Fruit fly (Drosophila melanogaster) whole organism, embryonic: Measurements from ENCODE around the gene CG12279.
A peak's percentile ranks its signal among the peaks of the same experiment; 100 is the strongest.

Source experiments
- Bgb ChIP-seq: fragments of 200-800 bp; sonication (Bioruptor generic); IDR thresholded peaks from 2 replicates; pipeline ENCODE4 v1.3.6; 2022; ENCODE audit warnings: missing biosample characterization, missing genetic modification characterization; ENCODE audit not compliant: partially characterized antibody
- C15 ChIP-seq: fragments of 200-800 bp; sonication (Bioruptor generic); IDR thresholded peaks from 3 replicates; pipeline ENCODE4 v1.3.6; 2022; ENCODE audit warnings: missing biosample characterization, missing genetic modification characterization
- CG10147 ChIP-seq: fragments of 200-800 bp; sonication (Bioruptor generic); optimal IDR thresholded peaks from 2 replicates; lab custom pipeline; 2019; ENCODE audit warnings: missing biosample characterization, mild to moderate bottlenecking, missing genetic modification characterization, moderate library complexity
- CG10431 ChIP-seq: fragments of 200-800 bp; sonication (Bioruptor generic); optimal IDR thresholded peaks from 3 replicates; lab custom pipeline; 2018; ENCODE audit warnings: missing biosample characterization, mild to moderate bottlenecking, missing genetic modification characterization
- CG11085 ChIP-seq: fragments of 200-800 bp; sonication (Bioruptor generic); IDR thresholded peaks from 2 replicates; pipeline ENCODE4 v1.3.6; 2022; ENCODE audit warnings: missing biosample characterization, missing genetic modification characterization
- CG12071 ChIP-seq: fragments of 200-800 bp; sonication (Bioruptor generic); optimal IDR thresholded peaks from 3 replicates; lab custom pipeline; 2018; ENCODE audit warnings: missing biosample characterization, mild to moderate bottlenecking, missing genetic modification characterization
- CG12155 ChIP-seq: fragments of 200-800 bp; sonication (Bioruptor generic); optimal IDR thresholded peaks from 3 replicates; lab custom pipeline; 2016; ENCODE audit warnings: missing biosample characterization, missing genetic modification characterization
- CG12391 ChIP-seq: fragments of 200-800 bp; sonication (Bioruptor generic); optimal IDR thresholded peaks from 3 replicates; lab custom pipeline; 2018; ENCODE audit warnings: missing biosample characterization, mild to moderate bottlenecking, missing genetic modification characterization, moderate library complexity
- CG15011 ChIP-seq: fragments of 200-800 bp; sonication (Bioruptor generic); optimal IDR thresholded peaks from 3 replicates; lab custom pipeline; 2018; ENCODE audit warnings: missing biosample characterization, mild to moderate bottlenecking, missing genetic modification characterization
- CG15696 ChIP-seq: fragments of 200-800 bp; sonication (Bioruptor generic); optimal IDR thresholded peaks from 2 replicates; lab custom pipeline; 2019; ENCODE audit warnings: missing biosample characterization, mild to moderate bottlenecking, missing genetic modification characterization, moderate library complexity
- CG16863 ChIP-seq: fragments of 200-800 bp; sonication (Bioruptor generic); optimal IDR thresholded peaks from 3 replicates; lab custom pipeline; 2016; ENCODE audit warnings: missing biosample characterization, missing genetic modification characterization
- CG17385 ChIP-seq: fragments of 200-800 bp; sonication (Bioruptor generic); optimal IDR thresholded peaks from 3 replicates; lab custom pipeline; 2018; ENCODE audit warnings: missing biosample characterization, mild to moderate bottlenecking, missing genetic modification characterization
- CG18262 ChIP-seq: fragments of 200-800 bp; optimal IDR thresholded peaks from 3 replicates; lab custom pipeline; 2019; ENCODE audit warnings: missing biosample characterization, mild to moderate bottlenecking, missing genetic modification characterization, moderate library complexity
- CG3281 ChIP-seq: fragments of 200-800 bp; sonication (Bioruptor generic); optimal IDR thresholded peaks from 3 replicates; lab custom pipeline; 2017; ENCODE audit warnings: missing biosample characterization, mild to moderate bottlenecking, missing genetic modification characterization
- CG33213 ChIP-seq: fragments of 200-800 bp; sonication (Bioruptor generic); optimal IDR thresholded peaks from 3 replicates; lab custom pipeline; 2016; ENCODE audit warnings: missing biosample characterization, missing genetic modification characterization
- CG34224 ChIP-seq: fragments of 200-800 bp; sonication (Bioruptor generic); IDR thresholded peaks from 3 replicates; pipeline ENCODE4 v1.3.6; 2022; ENCODE audit warnings: missing biosample characterization, missing genetic modification characterization; ENCODE audit not compliant: partially characterized antibody
- CG4424 ChIP-seq: fragments of 200-800 bp; sonication (Bioruptor generic); optimal IDR thresholded peaks from 3 replicates; lab custom pipeline; 2016; ENCODE audit warnings: missing biosample characterization, missing genetic modification characterization
- CG4820 ChIP-seq: fragments of 200-800 bp; sonication (Bioruptor generic); optimal IDR thresholded peaks from 3 replicates; lab custom pipeline; 2016; ENCODE audit warnings: missing biosample characterization, missing genetic modification characterization
- CG6272 ChIP-seq: fragments of 200-800 bp; sonication (Bioruptor generic); IDR thresholded peaks from 2 replicates; pipeline ENCODE4 v1.3.6; 2022; ENCODE audit warnings: missing biosample characterization, missing genetic modification characterization
- CG6813 ChIP-seq: fragments of 200-800 bp; sonication (Bioruptor generic); optimal IDR thresholded peaks from 2 replicates; lab custom pipeline; 2017; ENCODE audit warnings: missing biosample characterization, missing genetic modification characterization, mild to moderate bottlenecking, moderate library complexity, missing genetic modification reagents
- CG7987 ChIP-seq: fragments of 200-800 bp; sonication (Bioruptor generic); optimal IDR thresholded peaks from 2 replicates; lab custom pipeline; 2018; ENCODE audit warnings: missing biosample characterization, mild to moderate bottlenecking, missing genetic modification characterization, moderate library complexity
- CG8290 ChIP-seq, 3 experiments: fragments of 200-800 bp; sonication (Bioruptor generic); optimal IDR thresholded peaks; 2 replicates each; lab custom pipeline; 2016 to 2019; ENCODE audit warnings: missing biosample characterization in 3 of 3, missing genetic modification characterization in 3 of 3, mild to moderate bottlenecking in 2 of 3, moderate library complexity in 1 of 3
- CG9609 ChIP-seq: fragments of 200-800 bp; sonication (Bioruptor generic); optimal IDR thresholded peaks from 3 replicates; lab custom pipeline; 2016; ENCODE audit warnings: missing biosample characterization, missing genetic modification characterization
- Elba2 ChIP-seq: fragments of 200-800 bp; sonication (Bioruptor generic); optimal IDR thresholded peaks from 3 replicates; lab custom pipeline; 2016; ENCODE audit warnings: missing biosample characterization, missing genetic modification characterization
- HLH3B ChIP-seq: fragments of 200-800 bp; sonication (Bioruptor generic); IDR thresholded peaks from 2 replicates; pipeline ENCODE4 v1.3.6; 2022; ENCODE audit warnings: missing biosample characterization, missing genetic modification characterization
- HLH54F ChIP-seq: fragments of 200-800 bp; sonication (Bioruptor generic); optimal IDR thresholded peaks from 3 replicates; lab custom pipeline; 2016; ENCODE audit warnings: missing biosample characterization, missing genetic modification characterization
- Hsf ChIP-seq: fragments of 200-800 bp; sonication (Bioruptor generic); optimal IDR thresholded peaks from 3 replicates; lab custom pipeline; 2016; ENCODE audit warnings: missing biosample characterization, missing genetic modification characterization
- MTF-1 ChIP-seq: fragments of 200-800 bp; sonication (Bioruptor generic); optimal IDR thresholded peaks from 2 replicates; lab custom pipeline; 2018; ENCODE audit warnings: missing biosample characterization, mild to moderate bottlenecking, missing genetic modification characterization, borderline replicate concordance
- Mrtf ChIP-seq: fragments of 200-800 bp; sonication (Bioruptor generic); IDR thresholded peaks from 3 replicates; pipeline ENCODE4 v1.3.6; 2022; ENCODE audit warnings: missing biosample characterization, missing genetic modification characterization
- PHDP ChIP-seq: fragments of 200-800 bp; sonication (Bioruptor generic); optimal IDR thresholded peaks from 3 replicates; lab custom pipeline; 2018; ENCODE audit warnings: missing biosample characterization, mild to moderate bottlenecking, missing genetic modification characterization, moderate library complexity
- YL-1 ChIP-seq: fragments of 200-800 bp; sonication (Bioruptor generic); optimal IDR thresholded peaks from 3 replicates; lab custom pipeline; 2017; ENCODE audit warnings: missing biosample characterization, mild to moderate bottlenecking, missing genetic modification characterization
- chn ChIP-seq: fragments of 200-800 bp; sonication (Bioruptor generic); optimal IDR thresholded peaks from 2 replicates; lab custom pipeline; 2016; ENCODE audit warnings: missing biosample characterization, missing genetic modification characterization
- crol ChIP-seq: fragments of 200-800 bp; sonication (Bioruptor generic); IDR thresholded peaks from 2 replicates; pipeline ENCODE4 v1.3.6; 2022; ENCODE audit warnings: missing biosample characterization, missing genetic modification characterization
- danr ChIP-seq: fragments of 200-800 bp; sonication (Bioruptor generic); IDR thresholded peaks from 2 replicates; pipeline ENCODE4 v1.3.6; 2022; ENCODE audit warnings: missing biosample characterization, missing genetic modification characterization
- dati ChIP-seq: fragments of 200-800 bp; sonication (Bioruptor generic); IDR thresholded peaks from 2 replicates; pipeline ENCODE4 v1.3.6; 2022; ENCODE audit warnings: missing biosample characterization, missing genetic modification characterization
- dmrt99B ChIP-seq: fragments of 200-800 bp; sonication (Bioruptor generic); optimal IDR thresholded peaks from 2 replicates; lab custom pipeline; 2018; ENCODE audit warnings: missing biosample characterization, mild to moderate bottlenecking, missing genetic modification characterization, moderate library complexity
- dpn ChIP-seq, 2 experiments: fragments of 200-800 bp; sonication (Bioruptor generic); optimal IDR thresholded peaks; 3 replicates each; lab custom pipeline; 2016; ENCODE audit warnings: missing biosample characterization in 2 of 2, missing genetic modification characterization in 2 of 2
- fd96Cb ChIP-seq: fragments of 200-800 bp; sonication (Bioruptor generic); optimal IDR thresholded peaks from 2 replicates; lab custom pipeline; 2018; ENCODE audit warnings: missing biosample characterization, mild to moderate bottlenecking, missing genetic modification characterization, moderate library complexity
- fru ChIP-seq: fragments of >200 bp; optimal IDR thresholded peaks from 2 replicates; lab custom pipeline; 2017
- gce ChIP-seq: fragments of 200-800 bp; sonication (Bioruptor generic); IDR thresholded peaks from 3 replicates; pipeline ENCODE4 v1.3.6; 2022; ENCODE audit warnings: missing biosample characterization, missing genetic modification characterization
- klu ChIP-seq: fragments of 200-800 bp; sonication (Bioruptor generic); IDR thresholded peaks from 2 replicates; pipeline ENCODE4 v1.3.6; 2022; ENCODE audit warnings: missing biosample characterization, missing genetic modification characterization
- mld ChIP-seq: fragments of 200-800 bp; sonication (Bioruptor generic); IDR thresholded peaks from 3 replicates; pipeline ENCODE4 v1.3.6; 2022; ENCODE audit warnings: missing biosample characterization, missing genetic modification characterization; ENCODE audit not compliant: partially characterized antibody
- oc ChIP-seq: fragments of 200-800 bp; sonication (Bioruptor generic); optimal IDR thresholded peaks from 2 replicates; lab custom pipeline; 2018; ENCODE audit warnings: missing biosample characterization, mild to moderate bottlenecking, missing genetic modification characterization, moderate library complexity
- odd ChIP-seq: fragments of 200-800 bp; sonication (Bioruptor generic); optimal IDR thresholded peaks from 2 replicates; lab custom pipeline; 2017; ENCODE audit warnings: missing biosample characterization, mild to moderate bottlenecking, missing genetic modification characterization
- pb ChIP-seq: fragments of 200-800 bp; sonication (Bioruptor generic); optimal IDR thresholded peaks from 3 replicates; lab custom pipeline; 2016; ENCODE audit warnings: missing biosample characterization, missing genetic modification characterization
- pum ChIP-seq: fragments of 200-800 bp; sonication (Bioruptor generic); optimal IDR thresholded peaks from 2 replicates; lab custom pipeline; 2016; ENCODE audit warnings: missing biosample characterization, missing genetic modification characterization
- repo ChIP-seq: fragments of 200-800 bp; sonication (Bioruptor generic); optimal IDR thresholded peaks from 2 replicates; lab custom pipeline; 2016; ENCODE audit warnings: missing biosample characterization, missing genetic modification characterization
- so ChIP-seq: fragments of 200-800 bp; sonication (Bioruptor generic); IDR thresholded peaks from 3 replicates; pipeline ENCODE4 v1.3.6; 2022; ENCODE audit warnings: missing biosample characterization, missing genetic modification characterization
- sqz ChIP-seq: fragments of 200-800 bp; sonication (Bioruptor generic); optimal IDR thresholded peaks from 3 replicates; lab custom pipeline; 2018; ENCODE audit warnings: missing biosample characterization, mild to moderate bottlenecking, missing genetic modification characterization
- sr ChIP-seq: fragments of 200-800 bp; sonication (Bioruptor generic); IDR thresholded peaks from 3 replicates; pipeline ENCODE4 v1.3.6; 2022; ENCODE audit warnings: missing biosample characterization, missing genetic modification characterization

Gene CG12279

dm6 chr3R:12727944-12728649, 23.2 kb downstream of the CG12279 start (continued):
- TF ChIP-seq CG12391 (tag; lab: Kevin White, UChicago), result no peak
- no peak for TF ChIP-seq CG15696 (tag; lab: Kevin White, UChicago)
- no peak for TF ChIP-seq CG16863 (GFP tag; lab: Kevin White, UChicago)
- no peak for TF ChIP-seq CG33213 (GFP tag; lab: Kevin White, UChicago)
- TF ChIP-seq oc (tag; lab: Kevin White, UChicago), result no peak
- TF ChIP-seq PHDP (tag; lab: Kevin White, UChicago), result peak; percentile 21
- no peak for TF ChIP-seq CG4820 (GFP tag; lab: Kevin White, UChicago)
- no peak for TF ChIP-seq CG12071 (GFP tag; lab: Kevin White, UChicago)
- no peak for TF ChIP-seq chn (GFP tag; lab: Kevin White, UChicago)
- TF ChIP-seq dmrt99B (tag; lab: Kevin White, UChicago), result peak; percentile 40
- no peak for TF ChIP-seq CG10431 (GFP tag; lab: Kevin White, UChicago)
- TF ChIP-seq CG7987 (GFP tag; lab: Kevin White, UChicago), result no peak
- peak; percentile 15 to 26 for TF ChIP-seq dpn (GFP tag; optimal IDR thresholded peaks at IDR 0.05; lab: Kevin White, UChicago)
- TF ChIP-seq CG15011 (GFP tag; lab: Kevin White, UChicago), result no peak
- no peak for TF ChIP-seq sr (GFP tag; lab: Robert Waterston, UW)
- TF ChIP-seq crol (GFP tag; lab: Robert Waterston, UW), result no peak
- no peak for TF ChIP-seq CG10147 (GFP tag; lab: Kevin White, UChicago)
- TF ChIP-seq Bgb (GFP tag; lab: Robert Waterston, UW), result no peak
- no peak for TF ChIP-seq gce (GFP tag; lab: Robert Waterston, UW)
- TF ChIP-seq sqz (GFP tag; lab: Kevin White, UChicago), result no peak
- no peak for TF ChIP-seq repo
- no peak for TF ChIP-seq YL-1 (GFP tag; lab: Kevin White, UChicago)
- TF ChIP-seq fd96Cb (tag; lab: Kevin White, UChicago), result peak; percentile 10
- TF ChIP-seq pb, result no peak
- TF ChIP-seq CG18262, result no peak
- no peak for TF ChIP-seq so (GFP tag; lab: Robert Waterston, UW)
- TF ChIP-seq fru (lab: Kevin White, UChicago), result no peak
- no peak for TF ChIP-seq CG34224 (GFP tag; lab: Robert Waterston, UW)
- TF ChIP-seq odd (GFP tag; lab: Kevin White, UChicago), result no peak
- no peak for TF ChIP-seq mld (GFP tag; lab: Robert Waterston, UW)
- no peak for TF ChIP-seq dati (GFP tag; lab: Robert Waterston, UW)
- no peak for TF ChIP-seq CG17385 (GFP tag; lab: Kevin White, UChicago)
- no peak for TF ChIP-seq MTF-1
- peak; percentile 29; the same call in 1 of the 2 replicates for TF ChIP-seq HLH3B
- TF ChIP-seq CG4424, result no peak
- TF ChIP-seq klu (GFP tag; lab: Robert Waterston, UW), result no peak
- peak; percentile 20 for TF ChIP-seq pum
- no peak for TF ChIP-seq CG12155 (GFP tag; lab: Kevin White, UChicago)
- TF ChIP-seq Mrtf (GFP tag; lab: Robert Waterston, UW), result no peak
- no peak for TF ChIP-seq C15 (GFP tag; lab: Robert Waterston, UW)
- TF ChIP-seq Hsf (GFP tag; lab: Kevin White, UChicago), result peak; percentile 12
- TF ChIP-seq danr, result no peak
- TF ChIP-seq Elba2, result no peak
- TF ChIP-seq CG11085 (GFP tag; lab: Robert Waterston, UW), result no peak
- TF ChIP-seq CG3281 (GFP tag; lab: Kevin White, UChicago), result peak; percentile 20
- no peak for TF ChIP-seq CG9609 (GFP tag; lab: Kevin White, UChicago)
- TF ChIP-seq CG6272, result no peak
- no peak for TF ChIP-seq HLH54F (GFP tag; lab: Kevin White, UChicago)
- TF ChIP-seq CG8290 (GFP tag; optimal IDR thresholded peaks at IDR 0.05; lab: Kevin White, UChicago), result no peak
- TF ChIP-seq CG8290 (tag; optimal IDR thresholded peaks at IDR 0.05; lab: Kevin White, UChicago), result peak in 1 of 2 experiments; percentile 75
- TF ChIP-seq CG6813 (GFP tag; lab: Kevin White, UChicago), result peak; percentile 52
